Worm (Caenorhabditis elegans) whole organism, L2 larva: ENCODE measurements around the gene Y53G8AM.6.

ENCODE experiments used
- C34F6.9 ChIP-seq: fragments of 150-350 bp; optimal IDR thresholded peaks from 2 replicates; lab custom pipeline; 2014; ENCODE audit warnings: missing biosample characterization, missing genetic modification characterization
- R02D3.7 ChIP-seq: fragments of 150-350 bp; optimal IDR thresholded peaks from 2 replicates; lab custom pipeline; 2014; ENCODE audit warnings: missing biosample characterization, missing genetic modification characterization
- Y55F3AM.14 ChIP-seq: fragments of 200-800 bp; sonication (Bioruptor generic); optimal IDR thresholded peaks from 2 replicates; lab custom pipeline; 2018; ENCODE audit warnings: mild to moderate bottlenecking, missing genetic modification characterization, missing compliant biosample characterization
- alr-1 ChIP-seq: fragments of 150-350 bp; optimal IDR thresholded peaks from 2 replicates; lab custom pipeline; 2014; ENCODE audit warnings: missing biosample characterization, missing genetic modification characterization
- aly-2 ChIP-seq: fragments of 150-350 bp; optimal IDR thresholded peaks from 2 replicates; lab custom pipeline; 2014; ENCODE audit warnings: missing biosample characterization, missing genetic modification characterization
- ama-1 ChIP-seq: fragments of 150-350 bp; optimal IDR thresholded peaks from 2 replicates; lab custom pipeline; 2018; ENCODE audit warnings: inconsistent platforms
- blmp-1 ChIP-seq: sonication (generic microtip); optimal IDR thresholded peaks from 2 replicates; lab custom pipeline; 2017; ENCODE audit warnings: missing genetic modification characterization, mild to moderate bottlenecking, missing compliant biosample characterization, antibody characterized with exemption, moderate library complexity; ENCODE audit not compliant: insufficient read depth
- ceh-82 ChIP-seq: fragments of 150-350 bp; optimal IDR thresholded peaks from 2 replicates; lab custom pipeline; 2014; ENCODE audit warnings: missing biosample characterization, missing genetic modification characterization
- crh-2 ChIP-seq: sonication (generic microtip); optimal IDR thresholded peaks from 2 replicates; lab custom pipeline; 2017; ENCODE audit warnings: missing biosample characterization, missing genetic modification characterization
- egl-27 ChIP-seq: sonication (generic microtip); optimal IDR thresholded peaks from 3 replicates; lab custom pipeline; 2017; ENCODE audit warnings: missing biosample characterization, missing genetic modification reagents, missing genetic modification characterization
- gmeb-1 ChIP-seq: fragments of 150-350 bp; optimal IDR thresholded peaks from 2 replicates; lab custom pipeline; 2014; ENCODE audit warnings: missing biosample characterization, missing genetic modification characterization
- lin-11 ChIP-seq: fragments of 150-350 bp; sonication (generic microtip); optimal IDR thresholded peaks from 2 replicates; lab custom pipeline; 2014; ENCODE audit warnings: missing biosample characterization, missing genetic modification characterization, inconsistent platforms, mixed read lengths
- lin-13 ChIP-seq: fragments of 150-350 bp; optimal IDR thresholded peaks from 2 replicates; lab custom pipeline; 2014; ENCODE audit warnings: missing biosample characterization, missing genetic modification reagents, missing genetic modification characterization
- lin-39 ChIP-seq: fragments of 150-350 bp; optimal IDR thresholded peaks from 2 replicates; lab custom pipeline; 2014; ENCODE audit warnings: missing biosample characterization, missing genetic modification reagents, missing genetic modification characterization
- lsy-2 ChIP-seq, 2 experiments: fragments of 150-350 bp in 1 of 2; sonication (generic microtip) in 1 of 2; optimal IDR thresholded peaks; 2 replicates each; lab custom pipeline; 2014 to 2017; ENCODE audit warnings: missing biosample characterization in 2 of 2, missing genetic modification characterization in 2 of 2
- mab-5 ChIP-seq: fragments of 150-350 bp; optimal IDR thresholded peaks from 2 replicates; lab custom pipeline; 2014; ENCODE audit warnings: missing biosample characterization, missing genetic modification characterization
- mdl-1 ChIP-seq, 2 experiments: fragments of 150-350 bp in 1 of 2; sonication (generic microtip) in 1 of 2; optimal IDR thresholded peaks; 2 replicates each; lab custom pipeline; 2017; ENCODE audit warnings: missing biosample characterization in 2 of 2, missing genetic modification characterization in 2 of 2
- nhr-10 ChIP-seq: sonication (generic microtip); optimal IDR thresholded peaks from 2 replicates; lab custom pipeline; 2017; ENCODE audit warnings: missing biosample characterization, missing genetic modification characterization
- nhr-11 ChIP-seq: fragments of 150-350 bp; optimal IDR thresholded peaks from 2 replicates; lab custom pipeline; 2014; ENCODE audit warnings: missing biosample characterization, missing genetic modification characterization
- nhr-12 ChIP-seq: fragments of 150-350 bp; optimal IDR thresholded peaks from 2 replicates; lab custom pipeline; 2014; ENCODE audit warnings: missing biosample characterization, missing genetic modification characterization
- nhr-129 ChIP-seq: fragments of 150-350 bp; optimal IDR thresholded peaks from 2 replicates; lab custom pipeline; 2014; ENCODE audit warnings: missing biosample characterization, missing genetic modification characterization
- nhr-237 ChIP-seq: fragments of 150-350 bp; optimal IDR thresholded peaks from 2 replicates; lab custom pipeline; 2014; ENCODE audit warnings: missing biosample characterization, missing genetic modification characterization
- nhr-77 ChIP-seq: fragments of 150-350 bp; optimal IDR thresholded peaks from 2 replicates; lab custom pipeline; 2014; ENCODE audit warnings: missing biosample characterization, missing genetic modification characterization
- peb-1 ChIP-seq: fragments of 150-350 bp; optimal IDR thresholded peaks from 2 replicates; lab custom pipeline; 2014; ENCODE audit warnings: missing biosample characterization, missing genetic modification characterization
- sem-4 ChIP-seq: fragments of 150-350 bp; optimal IDR thresholded peaks from 2 replicates; lab custom pipeline; 2014; ENCODE audit warnings: missing biosample characterization, missing genetic modification reagents, missing genetic modification characterization
- sma-3 ChIP-seq: sonication (generic microtip); optimal IDR thresholded peaks from 2 replicates; lab custom pipeline; 2016; ENCODE audit warnings: missing genetic modification reagents, missing genetic modification characterization, missing compliant biosample characterization
- snpc-4 ChIP-seq: fragments of 150-350 bp; optimal IDR thresholded peaks from 2 replicates; lab custom pipeline; 2014; ENCODE audit warnings: missing biosample characterization, missing genetic modification characterization
- unc-39 ChIP-seq: fragments of 150-350 bp; optimal IDR thresholded peaks from 2 replicates; lab custom pipeline; 2014; ENCODE audit warnings: missing biosample characterization, missing genetic modification characterization
- unc-55 ChIP-seq: fragments of 150-350 bp; sonication (generic microtip); optimal IDR thresholded peaks from 3 replicates; lab custom pipeline; 2014; ENCODE audit warnings: missing biosample characterization, missing genetic modification reagents, missing genetic modification characterization
- unc-62 ChIP-seq: fragments of 150-350 bp; optimal IDR thresholded peaks from 2 replicates; lab custom pipeline; 2014; ENCODE audit warnings: missing biosample characterization, missing genetic modification reagents, missing genetic modification characterization
- ztf-11 ChIP-seq: sonication (generic microtip); optimal IDR thresholded peaks from 2 replicates; lab custom pipeline; 2017; ENCODE audit warnings: missing biosample characterization, missing genetic modification characterization
- ztf-4 ChIP-seq: fragments of 150-350 bp; optimal IDR thresholded peaks from 2 replicates; lab custom pipeline; 2014; ENCODE audit warnings: missing biosample characterization, missing genetic modification characterization

Gene Y53G8AM.6

DNA sequence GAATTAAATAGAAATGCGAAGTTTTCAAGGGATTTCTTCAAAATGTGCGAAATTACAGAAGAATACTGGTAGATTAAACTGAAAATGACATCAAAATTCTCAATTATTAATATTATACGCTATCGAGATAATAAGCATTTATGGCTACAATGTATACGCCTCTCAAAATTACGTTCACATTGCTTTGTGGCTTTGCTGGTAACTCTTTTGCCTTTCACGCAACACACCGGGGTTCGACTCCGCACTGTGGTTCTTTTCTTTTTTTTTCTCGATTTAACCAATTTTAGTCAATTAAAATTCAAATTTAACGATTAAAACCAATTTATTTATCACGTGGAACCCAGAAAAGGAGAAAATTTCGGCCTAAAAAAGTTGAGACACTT lies 10.6 kb downstream of the Y53G8AM.6 start:
- TF ChIP-seq sma-3 (GFP tag; lab: Kevin White, UChicago) (peak; percentile 16), peb-1 (tag; lab: Kevin White, UChicago) (no peak), mab-5 (tag; lab: Kevin White, UChicago) (no peak), nhr-11 (tag; lab: Kevin White, UChicago) (no peak), sem-4 (tag; lab: Kevin White, UChicago) (no peak), aly-2 (tag; lab: Kevin White, UChicago) (no peak), unc-55 (GFP tag; lab: Kevin White, UChicago) (peak; percentile 7), Y55F3AM.14 (GFP tag; lab: Kevin White, UChicago) (peak; percentile 30), lsy-2 (tag; optimal IDR thresholded peaks at IDR 0.05; lab: Kevin White, UChicago) (no peak), alr-1 (tag; lab: Kevin White, UChicago) (no peak), lin-39 (tag; lab: Kevin White, UChicago) (no peak)

DNA sequence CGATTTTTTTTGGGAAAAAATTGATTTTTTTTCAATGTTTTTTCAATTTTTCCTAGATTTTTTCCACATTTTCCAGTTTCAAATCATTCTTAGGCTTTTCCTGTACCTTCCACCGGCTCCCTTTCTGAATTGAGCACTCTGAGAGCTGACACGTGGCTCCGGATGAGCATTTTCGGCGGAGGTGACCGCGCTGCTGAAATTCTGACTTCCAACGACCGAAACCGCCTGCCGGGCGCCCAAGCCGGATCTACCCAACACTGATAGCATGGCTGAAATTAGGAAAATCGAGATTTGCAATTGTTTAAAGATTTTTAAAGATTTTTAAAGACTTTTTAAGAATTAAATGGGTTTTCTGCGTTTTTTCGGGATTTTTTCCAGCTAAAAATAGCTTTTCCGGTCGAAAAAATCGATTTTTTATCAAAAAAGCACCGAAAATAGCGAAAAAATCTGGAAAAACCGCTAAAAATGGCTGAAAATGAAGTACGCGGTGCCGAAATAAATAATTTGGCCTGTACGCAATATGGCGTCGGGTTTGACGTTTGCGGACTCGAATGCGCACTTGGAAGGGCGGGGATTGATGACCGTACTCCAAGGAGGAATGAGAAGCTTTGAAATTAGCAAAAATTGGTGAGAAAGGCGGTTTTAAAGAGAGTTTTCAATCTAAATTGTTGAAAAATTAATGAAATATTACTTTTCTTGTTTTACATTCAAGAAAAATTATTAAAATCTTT lies 11.1 kb downstream of the Y53G8AM.6 start, which contains the start of gene nduf-9:
Gene nduf-9, minus strand, starts transcription at position 269 of the 731 bp plus-strand sequence.
- peak; percentile 13 for TF ChIP-seq unc-55 (GFP tag; lab: Kevin White, UChicago)
- peak; percentile 55 for TF ChIP-seq C34F6.9
- peak; percentile 30 for TF ChIP-seq nhr-129 (tag; lab: Kevin White, UChicago)
- no peak for TF ChIP-seq nhr-77 (tag; lab: Kevin White, UChicago)
- peak; percentile 16 for TF ChIP-seq gmeb-1 (tag; lab: Kevin White, UChicago)
- TF ChIP-seq unc-62 (GFP tag; lab: Kevin White, UChicago) = no peak
- peak; percentile 84 to 96 for TF ChIP-seq lsy-2 (tag; optimal IDR thresholded peaks at IDR 0.05; lab: Kevin White, UChicago)
- peak; percentile 40 for TF ChIP-seq lin-13 (GFP tag; lab: Kevin White, UChicago)

DNA sequence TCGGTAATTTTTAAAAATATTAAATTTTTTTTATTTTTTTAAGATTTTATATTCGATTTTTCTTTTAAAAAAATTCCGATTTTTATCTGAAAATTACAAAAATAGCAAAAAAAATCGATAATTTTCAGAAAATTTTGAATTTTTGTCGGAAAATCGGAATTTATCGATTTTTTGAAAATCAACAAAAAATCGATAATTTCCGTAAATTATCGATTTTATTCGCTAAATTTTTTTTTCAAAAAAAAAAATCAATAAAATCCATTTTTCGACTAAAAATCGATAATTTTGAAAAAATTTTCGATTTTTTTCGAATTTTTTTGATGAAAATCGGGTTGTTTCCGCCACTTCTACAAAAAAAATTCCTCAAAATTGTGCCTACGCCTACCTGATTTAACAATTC lies 17.2 kb downstream of the Y53G8AM.6 start:
- TF ChIP-seq R02D3.7 (tag; lab: Kevin White, UChicago) (no peak), blmp-1 (tag; lab: Kevin White, UChicago) (no peak), ama-1 (lab: Kevin White, UChicago) (no peak), nhr-237 (no peak), ztf-4 (no peak)

DNA sequence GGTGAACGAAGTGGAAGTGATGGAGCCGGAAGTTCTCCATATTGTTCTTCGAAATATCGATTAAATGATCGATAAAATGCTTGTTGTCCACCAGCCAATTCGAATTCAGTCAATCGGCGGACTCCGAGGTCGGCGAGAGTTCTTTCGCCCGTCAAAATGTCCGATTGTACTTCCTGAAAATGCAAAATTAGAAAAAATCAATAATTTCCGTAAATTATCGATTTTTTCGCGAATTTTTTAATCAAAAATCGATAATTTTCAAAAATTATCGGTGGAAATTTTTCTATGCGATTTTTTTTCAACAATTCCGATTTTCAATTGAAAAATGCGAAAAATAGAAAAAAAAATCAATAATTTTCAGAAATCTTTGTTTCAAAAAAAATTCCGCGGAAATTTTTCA lies 17.6 kb downstream of the Y53G8AM.6 start:
- no peak for TF ChIP-seq nhr-10 (tag; lab: Kevin White, UChicago)
- TF ChIP-seq blmp-1 (tag; lab: Kevin White, UChicago) = no peak
- no peak for TF ChIP-seq nhr-77 (tag; lab: Kevin White, UChicago)
- no peak for TF ChIP-seq nhr-129 (tag; lab: Kevin White, UChicago)
- TF ChIP-seq egl-27 (tag; lab: Kevin White, UChicago) = no peak
- no peak for TF ChIP-seq mdl-1 (tag; optimal IDR thresholded peaks at IDR 0.05; lab: Kevin White, UChicago)
- no peak for TF ChIP-seq lin-39 (tag; lab: Kevin White, UChicago)
- TF ChIP-seq Y55F3AM.14 (GFP tag; lab: Kevin White, UChicago) = no peak
- TF ChIP-seq snpc-4 (tag; lab: Kevin White, UChicago) = no peak
- no peak for TF ChIP-seq crh-2 (tag; lab: Kevin White, UChicago)
- no peak for TF ChIP-seq lin-13 (GFP tag; lab: Kevin White, UChicago)
- TF ChIP-seq lin-11 (tag; lab: Kevin White, UChicago) = no peak
- no peak for TF ChIP-seq nhr-12
- TF ChIP-seq ztf-4 = no peak
- no peak for TF ChIP-seq lsy-2 (tag; optimal IDR thresholded peaks at IDR 0.05; lab: Kevin White, UChicago)
- no peak for TF ChIP-seq aly-2 (tag; lab: Kevin White, UChicago)
- TF ChIP-seq peb-1 (tag; lab: Kevin White, UChicago) = no peak
- no peak for TF ChIP-seq ztf-11 (tag; lab: Kevin White, UChicago)
- no peak for TF ChIP-seq unc-39

DNA sequence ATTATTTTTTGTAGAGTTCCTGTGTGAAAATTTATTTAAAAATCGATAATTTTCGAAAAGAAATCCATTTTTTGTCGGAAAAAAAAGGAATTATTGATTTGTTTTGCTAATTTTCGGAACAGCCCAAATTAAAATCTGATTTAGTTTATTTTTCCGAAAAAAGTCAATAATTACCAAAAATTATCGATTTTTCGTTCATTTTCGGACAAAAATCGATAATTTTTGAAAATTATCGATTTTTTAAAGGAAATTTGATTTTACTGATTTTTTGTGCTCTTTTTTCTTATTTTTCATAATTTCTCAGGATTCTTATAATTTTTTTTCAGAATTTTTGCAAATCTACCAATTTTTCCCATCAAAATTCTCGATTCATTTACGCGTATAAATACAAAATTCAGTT lies 18.2 kb downstream of the Y53G8AM.6 start:
- no peak for TF ChIP-seq ztf-11 (tag; lab: Kevin White, UChicago)
- no peak for TF ChIP-seq ceh-82 (tag; lab: Kevin White, UChicago)
- no peak for TF ChIP-seq lin-39 (tag; lab: Kevin White, UChicago)
